Worm (Caenorhabditis elegans): ENCODE data around the gene egrh-1.

egrh-1 gene

DNA sequence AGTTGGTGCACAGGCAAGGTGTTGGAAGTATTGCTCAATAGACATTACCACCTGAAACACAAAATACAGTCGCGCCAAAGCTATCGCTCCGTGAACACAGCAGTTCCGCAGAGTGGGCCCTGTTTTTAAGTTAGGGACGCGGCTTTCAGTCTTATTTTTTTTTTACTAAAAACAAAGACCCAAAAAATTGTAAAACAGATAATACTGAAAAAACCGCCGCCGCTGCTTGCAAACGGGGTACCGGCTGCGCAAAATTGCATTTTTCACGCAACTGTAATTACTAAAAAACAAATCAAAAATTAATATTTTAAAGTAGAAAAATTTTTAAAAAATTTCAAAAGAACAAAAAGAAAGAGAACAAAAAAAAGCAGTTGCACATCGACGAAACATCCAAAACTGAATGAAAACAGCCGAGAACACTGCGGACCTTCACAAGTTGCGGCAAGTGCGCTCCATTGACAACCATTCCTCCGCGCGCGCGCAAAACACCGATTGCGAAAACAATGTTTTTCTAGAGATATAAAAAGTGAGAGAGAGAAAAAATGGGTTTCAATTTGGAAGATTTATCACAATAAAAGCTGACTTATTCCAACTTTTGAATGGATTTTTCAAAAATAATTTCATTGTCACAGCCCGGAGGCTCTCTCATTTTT lies 27.2 kb downstream of the egrh-1 start, which contains the start of gene F31F6.3:
Gene F31F6.3, minus strand, starts transcription at position 51 of the 653 bp plus-strand sequence.
- TF ChIP-seq F16B12.6 (tag; optimal IDR thresholded peaks at IDR 0.05) (no peak), nhr-47 (tag; optimal IDR thresholded peaks at IDR 0.05) (no peak), nhr-11 (tag; optimal IDR thresholded peaks at IDR 0.05) (no peak), hpl-2 (GFP tag; optimal IDR thresholded peaks at IDR 0.05) (no peak), lsy-2 (tag; optimal IDR thresholded peaks at IDR 0.05) (no peak), lir-3 (tag; optimal IDR thresholded peaks at IDR 0.05; ENCODE audit: poor library complexity) (no peak), unc-30 (tag; optimal IDR thresholded peaks at IDR 0.05) (no peak), nhr-84 (tag; optimal IDR thresholded peaks at IDR 0.05) (no peak), lin-14 (GFP tag; optimal IDR thresholded peaks at IDR 0.05) (no peak), elt-2 (tag; optimal IDR thresholded peaks at IDR 0.05) (no peak), pqm-1 (tag; optimal IDR thresholded peaks at IDR 0.05) (no peak), ets-5 (GFP tag; IDR thresholded peaks at IDR 0.05) (no peak), lin-35 (GFP tag; optimal IDR thresholded peaks at IDR 0.05) (no peak), zip-4 (GFP tag; optimal IDR thresholded peaks at IDR 0.05) (no peak), unc-86 (tag; optimal IDR thresholded peaks at IDR 0.05) (no peak), pag-3 (tag; optimal IDR thresholded peaks at IDR 0.05; ENCODE audit: borderline replicate concordance, insufficient read depth) (no peak), nhr-12 (tag; optimal IDR thresholded peaks at IDR 0.05) (no peak), nhr-20 (tag; optimal IDR thresholded peaks at IDR 0.05) (no peak)

DNA sequence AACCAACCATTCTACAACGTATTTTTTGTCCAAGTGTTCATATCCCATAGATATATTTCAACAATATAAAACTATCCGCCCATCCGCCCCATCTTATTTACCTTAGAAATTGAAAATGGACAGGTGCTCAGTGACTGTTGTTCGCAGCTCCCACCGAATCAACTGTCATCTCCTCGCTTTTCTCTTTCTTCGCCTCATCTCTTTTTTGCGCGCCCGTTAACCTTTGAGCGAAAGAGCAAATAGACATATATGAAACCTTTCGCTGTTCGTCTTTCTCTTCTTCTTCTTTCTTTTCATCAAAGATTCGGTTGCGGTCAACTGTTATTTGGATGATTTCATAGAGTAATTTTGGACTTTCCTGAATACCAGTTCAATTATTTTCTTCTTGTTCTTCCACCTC lies 29.9 kb downstream of the egrh-1 start, which contains the start of gene sssh-1:
Gene sssh-1, plus strand, starts transcription at position 301 of the 400 bp plus-strand sequence.
- TF ChIP-seq nhr-71 (tag; optimal IDR thresholded peaks at IDR 0.05) (no peak), tlp-1 (tag; optimal IDR thresholded peaks at IDR 0.05) (no peak), ceh-88 (GFP tag; IDR thresholded peaks at IDR 0.05) (no peak), efl-3 (GFP tag; optimal IDR thresholded peaks at IDR 0.05) (no peak), nhr-85 (tag) (no peak), fkh-8 (tag; optimal IDR thresholded peaks at IDR 0.05) (no peak), hlh-4 (tag; optimal IDR thresholded peaks at IDR 0.05) (no peak), ces-1 (GFP tag; optimal IDR thresholded peaks at IDR 0.05) (no peak), nhr-90 (tag; optimal IDR thresholded peaks at IDR 0.05; ENCODE audit: poor library complexity) (no peak), lin-14 (GFP tag; optimal IDR thresholded peaks at IDR 0.05) (no peak), C04F5.9 (tag; optimal IDR thresholded peaks at IDR 0.05) (no peak), pax-3 (tag; optimal IDR thresholded peaks at IDR 0.05) (no peak), mef-2 (tag; optimal IDR thresholded peaks at IDR 0.05) (no peak), nhr-12 (tag; optimal IDR thresholded peaks at IDR 0.05) (no peak), nhr-11 (tag; optimal IDR thresholded peaks at IDR 0.05) (no peak), zag-1 (tag; optimal IDR thresholded peaks at IDR 0.05) (no peak)

DNA sequence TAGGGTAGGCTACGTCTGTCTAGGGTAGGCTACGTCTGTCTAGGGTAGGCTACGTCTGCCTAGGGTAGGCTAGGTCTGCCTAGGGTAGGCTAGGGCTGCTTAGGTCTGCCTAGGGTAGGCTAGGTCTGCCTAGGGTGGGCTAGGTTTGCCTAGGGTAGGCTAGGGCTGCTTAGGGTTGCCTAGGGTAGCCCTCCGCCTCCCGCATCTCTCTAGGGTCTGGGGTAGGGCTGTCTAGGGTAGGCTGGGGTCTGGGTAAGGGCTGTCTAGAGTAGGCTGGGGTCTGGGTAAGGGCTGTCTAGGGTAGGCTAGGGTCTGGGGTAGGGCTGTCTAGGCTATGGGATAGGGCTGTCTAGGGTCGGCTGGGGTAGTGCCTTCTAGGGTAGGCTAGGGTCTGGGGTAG lies 32.0 kb downstream of the egrh-1 start:
- TF ChIP-seq dsc-1 (tag; optimal IDR thresholded peaks at IDR 0.05) (no peak), nhr-85 (tag) (no peak), sptf-1 (tag; optimal IDR thresholded peaks at IDR 0.05) (no peak), fkh-10 (GFP tag; optimal IDR thresholded peaks at IDR 0.05) (no peak), ceh-88 (GFP tag; IDR thresholded peaks at IDR 0.05) (no peak), ceh-82 (tag; optimal IDR thresholded peaks at IDR 0.05) (no peak), egl-13 (tag; optimal IDR thresholded peaks at IDR 0.05) (no peak), snu-23 (GFP tag; optimal IDR thresholded peaks at IDR 0.05) (no peak), nhr-12 (tag; optimal IDR thresholded peaks at IDR 0.05) (no peak), sox-4 (tag; optimal IDR thresholded peaks at IDR 0.05) (no peak), tbx-2 (tag; optimal IDR thresholded peaks at IDR 0.05) (no peak), hpl-2 (GFP tag; optimal IDR thresholded peaks at IDR 0.05) (no peak), mab-9 (GFP tag; IDR thresholded peaks at IDR 0.05) (no peak), lin-15B (tag; optimal IDR thresholded peaks at IDR 0.05) (no peak), C16A3.4 (tag; optimal IDR thresholded peaks at IDR 0.05) (no peak), fkh-8 (tag; optimal IDR thresholded peaks at IDR 0.05) (no peak), efl-1 (optimal IDR thresholded peaks at IDR 0.05) (no peak), efl-1 (GFP tag; optimal IDR thresholded peaks at IDR 0.05 in 1 of 2) (no peak), nhr-28 (tag; optimal IDR thresholded peaks at IDR 0.05) (no peak), ztf-4 (tag; optimal IDR thresholded peaks at IDR 0.05) (no peak)
